Fruit fly (Drosophila melanogaster) whole organism, wandering third instar larva: ENCODE measurements around the gene waw.
A peak's percentile ranks its signal among the peaks of the same experiment; 100 is the strongest.

ENCODE experiments used
- Abd-B ChIP-seq: fragments of >200 bp; optimal IDR thresholded peaks from 2 replicates; lab custom pipeline; 2017; ENCODE audit warnings: missing biosample characterization, missing genetic modification characterization
- CG32264 ChIP-seq: fragments of 200-800 bp; sonication (Bioruptor generic); optimal IDR thresholded peaks from 2 replicates; lab custom pipeline; 2016; ENCODE audit warnings: missing biosample characterization, missing genetic modification characterization
- CG9705 ChIP-seq: fragments of 200-800 bp; sonication (Bioruptor generic); optimal IDR thresholded peaks from 2 replicates; lab custom pipeline; 2018; ENCODE audit warnings: missing biosample characterization, mild to moderate bottlenecking, missing genetic modification characterization
- CrebA ChIP-seq: fragments of 200-800 bp; sonication (Bioruptor generic); optimal IDR thresholded peaks from 2 replicates; lab custom pipeline; 2016; ENCODE audit warnings: missing biosample characterization, mild to moderate bottlenecking, missing genetic modification characterization, borderline replicate concordance
- Dfd ChIP-seq: fragments of >200 bp; optimal IDR thresholded peaks from 2 replicates; lab custom pipeline; 2017; ENCODE audit warnings: missing biosample characterization, missing genetic modification characterization
- Dif ChIP-seq: fragments of 200-275, 200-300 bp; sonication (Bioruptor generic); optimal IDR thresholded peaks from 2 replicates; lab custom pipeline; 2018; ENCODE audit warnings: missing biosample characterization, missing genetic modification characterization; ENCODE audit not compliant: partially characterized antibody
- GATAd ChIP-seq: sonication (Bioruptor generic); optimal IDR thresholded peaks from 2 replicates; lab custom pipeline; 2016; ENCODE audit warnings: missing biosample characterization, missing genetic modification characterization
- HLH106 ChIP-seq: fragments of 200-800 bp; optimal IDR thresholded peaks from 3 replicates; lab custom pipeline; 2019; ENCODE audit warnings: missing biosample characterization, mild to moderate bottlenecking, missing genetic modification characterization, moderate library complexity
- Hnf4 ChIP-seq: fragments of 200-800 bp; sonication (Bioruptor generic); optimal IDR thresholded peaks from 2 replicates; lab custom pipeline; 2016; ENCODE audit warnings: missing biosample characterization, mild to moderate bottlenecking, missing genetic modification characterization
- Hr78 ChIP-seq: fragments of >200 bp; optimal IDR thresholded peaks from 2 replicates; lab custom pipeline; 2017; ENCODE audit warnings: missing biosample characterization, missing genetic modification characterization
- Hr83 ChIP-seq: fragments of 200-300 bp; sonication (Bioruptor generic); optimal IDR thresholded peaks from 2 replicates; lab custom pipeline; 2016; ENCODE audit warnings: missing biosample characterization, mild to moderate bottlenecking, missing genetic modification characterization, moderate library complexity; ENCODE audit not compliant: poor library complexity, severe bottlenecking
- Jra ChIP-seq: sonication (Bioruptor generic); optimal IDR thresholded peaks from 2 replicates; lab custom pipeline; 2016; ENCODE audit warnings: missing biosample characterization, missing genetic modification characterization
- Mio ChIP-seq: sonication (Bioruptor generic); optimal IDR thresholded peaks from 2 replicates; lab custom pipeline; 2016; ENCODE audit warnings: missing biosample characterization, missing genetic modification characterization
- Myc ChIP-seq: fragments of >200 bp; optimal IDR thresholded peaks from 2 replicates; lab custom pipeline; 2017
- N ChIP-seq: fragments of >200 bp; optimal IDR thresholded peaks from 2 replicates; lab custom pipeline; 2018; ENCODE audit warnings: missing biosample characterization, missing external identifiers, missing genetic modification characterization
- OdsH ChIP-seq: fragments of 200-800 bp; sonication (Bioruptor generic); optimal IDR thresholded peaks from 2 replicates; lab custom pipeline; 2016; ENCODE audit warnings: missing biosample characterization, mild to moderate bottlenecking, missing genetic modification characterization
- Rel ChIP-seq, 2 experiments: fragments of 200-800 bp; sonication (Bioruptor generic) in 1 of 2; optimal IDR thresholded peaks; 2 replicates in 1 of 2; 3 replicates in 1 of 2; lab custom pipeline; 2016 to 2019; ENCODE audit warnings: mild to moderate bottlenecking in 2 of 2, missing biosample characterization in 2 of 2, missing genetic modification characterization in 2 of 2, moderate library complexity in 1 of 2
- Sp1 ChIP-seq: fragments of 200-800 bp; sonication (Bioruptor generic); optimal IDR thresholded peaks from 3 replicates; lab custom pipeline; 2019; ENCODE audit warnings: missing biosample characterization, mild to moderate bottlenecking, missing genetic modification characterization, moderate library complexity
- br ChIP-seq: fragments of 200-800 bp; sonication (Bioruptor generic); optimal IDR thresholded peaks from 2 replicates; lab custom pipeline; 2016; ENCODE audit warnings: missing biosample characterization, missing genetic modification characterization
- brk ChIP-seq: fragments of 200-800 bp; sonication (Bioruptor generic); optimal IDR thresholded peaks from 2 replicates; lab custom pipeline; 2016; ENCODE audit warnings: missing biosample characterization, mild to moderate bottlenecking, missing genetic modification characterization
- dl ChIP-seq, 2 experiments: fragments of 175-275, 200-275 bp in 1 of 2; fragments of 200-275 bp in 1 of 2; sonication (Bioruptor generic); optimal IDR thresholded peaks; lab custom pipeline; 2018; ENCODE audit warnings: mild to moderate bottlenecking in 2 of 2, missing biosample characterization in 2 of 2, missing genetic modification characterization in 2 of 2, moderate library complexity in 2 of 2; ENCODE audit not compliant: partially characterized antibody in 2 of 2, insufficient read depth in 1 of 2
- dsf ChIP-seq: sonication (Bioruptor generic); optimal IDR thresholded peaks from 2 replicates; lab custom pipeline; 2016; ENCODE audit warnings: missing biosample characterization, missing genetic modification characterization, borderline replicate concordance
- ey ChIP-seq: fragments of 200-800 bp; sonication (Bioruptor generic); optimal IDR thresholded peaks from 2 replicates; lab custom pipeline; 2016; ENCODE audit warnings: missing biosample characterization, missing genetic modification characterization
- foxo ChIP-seq, 2 experiments: fragments of 200-800 bp; sonication (Bioruptor generic); optimal IDR thresholded peaks; 2 replicates in 1 of 2; 3 replicates in 1 of 2; lab custom pipeline; 2016 to 2017; ENCODE audit warnings: missing biosample characterization in 2 of 2, missing genetic modification characterization in 2 of 2
- fru ChIP-seq: fragments of 200-800 bp; sonication (Bioruptor generic); optimal IDR thresholded peaks from 3 replicates; lab custom pipeline; 2016; ENCODE audit warnings: missing biosample characterization, mild to moderate bottlenecking, missing genetic modification characterization
- h ChIP-seq: fragments of 200-800 bp; sonication (Bioruptor generic); optimal IDR thresholded peaks from 3 replicates; lab custom pipeline; 2016; ENCODE audit warnings: missing biosample characterization, mild to moderate bottlenecking, missing genetic modification characterization
- jim ChIP-seq: fragments of 175-275, 200-325 bp; sonication (Bioruptor generic); optimal IDR thresholded peaks from 2 replicates; lab custom pipeline; 2016; ENCODE audit warnings: missing biosample characterization, mild to moderate bottlenecking, missing genetic modification characterization
- lola ChIP-seq: fragments of >200 bp; optimal IDR thresholded peaks from 2 replicates; lab custom pipeline; 2017; ENCODE audit warnings: missing biosample characterization, missing genetic modification characterization
- pan ChIP-seq: fragments of >200 bp; optimal IDR thresholded peaks from 2 replicates; lab custom pipeline; 2017
- psq ChIP-seq: fragments of 200-800 bp; sonication (Bioruptor generic); optimal IDR thresholded peaks from 3 replicates; lab custom pipeline; 2017; ENCODE audit warnings: missing biosample characterization, mild to moderate bottlenecking, missing genetic modification characterization, moderate library complexity
- rgr ChIP-seq: fragments of 200-800 bp; sonication (Bioruptor generic); optimal IDR thresholded peaks from 3 replicates; lab custom pipeline; 2016; ENCODE audit warnings: missing biosample characterization, mild to moderate bottlenecking, missing genetic modification characterization
- sage ChIP-seq: fragments of 200-800 bp; sonication (Bioruptor generic); optimal IDR thresholded peaks from 2 replicates; lab custom pipeline; 2016; ENCODE audit warnings: missing biosample characterization, mild to moderate bottlenecking, missing genetic modification characterization
- sv ChIP-seq: fragments of 200-800 bp; sonication (Bioruptor generic); optimal IDR thresholded peaks from 3 replicates; lab custom pipeline; 2016; ENCODE audit warnings: missing biosample characterization, missing genetic modification characterization
- tai ChIP-seq: sonication (Bioruptor generic); optimal IDR thresholded peaks from 2 replicates; lab custom pipeline; 2016; ENCODE audit warnings: missing biosample characterization, missing genetic modification characterization
- usp ChIP-seq: fragments of >200 bp; optimal IDR thresholded peaks from 2 replicates; lab custom pipeline; 2017; ENCODE audit warnings: missing biosample characterization, missing genetic modification characterization
- woc ChIP-seq: sonication (Bioruptor generic); optimal IDR thresholded peaks from 2 replicates; lab custom pipeline; 2016; ENCODE audit warnings: missing biosample characterization, mild to moderate bottlenecking, missing genetic modification characterization

The waw gene

dm6 chrX:21345036-21345500, 17.8 kb upstream of the waw start, which contains the start of gene dod:
Gene dod, plus strand, starts transcription at chrX:21345358.
- TF ChIP-seq Sp1 (peak; percentile 60), Hr78 (no peak), OdsH (peak; percentile 35), Hnf4 (GFP tag; lab: Kevin White, UChicago) (no peak), Hr83 (GFP tag; lab: Kevin White, UChicago) (no peak), dsf (GFP tag; lab: Kevin White, UChicago) (no peak), Dif (GFP tag; lab: Kevin White, UChicago) (no peak), Abd-B (no peak), jim (GFP tag; lab: Kevin White, UChicago) (no peak), brk (GFP tag; lab: Kevin White, UChicago) (no peak), CG32264 (no peak), pan (lab: Kevin White, UChicago) (no peak), psq (GFP tag; lab: Kevin White, UChicago) (no peak), Myc (peak; percentile 47), sv (GFP tag; lab: Kevin White, UChicago) (peak; percentile 24), GATAd (GFP tag; lab: Kevin White, UChicago) (no peak), N (GFP tag; lab: Kevin White, UChicago) (no peak), h (no peak), Rel (GFP tag; optimal IDR thresholded peaks at IDR 0.05; lab: Kevin White, UChicago) (no peak), Rel (tag; optimal IDR thresholded peaks at IDR 0.05; lab: Kevin White, UChicago) (peak; percentile 28), ey (GFP tag; lab: Kevin White, UChicago) (peak; percentile 43), HLH106 (tag; lab: Kevin White, UChicago) (peak; percentile 41), woc (GFP tag; lab: Kevin White, UChicago) (peak; percentile 65), Dfd (no peak), Jra (GFP tag; lab: Kevin White, UChicago) (no peak), lola (GFP tag; lab: Kevin White, UChicago) (no peak), CG9705 (GFP tag; lab: Kevin White, UChicago) (peak; percentile 5)

dm6 chrX:21349800-21350309, 13.0 kb upstream of the waw start, which contains the start of the genes peng and sol:
Gene peng, minus strand, starts transcription at chrX:21349843.
Gene sol, plus strand, starts transcription at chrX:21350280.
- TF ChIP-seq CG9705 (GFP tag; lab: Kevin White, UChicago) (peak; percentile 53), ey (GFP tag; lab: Kevin White, UChicago) (peak; percentile 68), h (peak; percentile 77), Myc (peak; percentile 61), woc (GFP tag; lab: Kevin White, UChicago) (peak; percentile 78), rgr (GFP tag; lab: Kevin White, UChicago) (peak; percentile 74), Sp1 (peak; percentile 70), psq (GFP tag; lab: Kevin White, UChicago) (peak; percentile 56), usp (GFP tag; lab: Kevin White, UChicago) (no peak), dsf (GFP tag; lab: Kevin White, UChicago) (no peak), HLH106 (tag; lab: Kevin White, UChicago) (peak; percentile 74), foxo (GFP tag; optimal IDR thresholded peaks at IDR 0.05; lab: Kevin White, UChicago) (peak in 1 of 2 experiments; percentile 81), sv (GFP tag; lab: Kevin White, UChicago) (peak; percentile 71), Dif (GFP tag; lab: Kevin White, UChicago) (no peak), tai (GFP tag; lab: Kevin White, UChicago) (no peak), sage (GFP tag; lab: Kevin White, UChicago) (no peak), N (GFP tag; lab: Kevin White, UChicago) (no peak), Rel (GFP tag; optimal IDR thresholded peaks at IDR 0.05; lab: Kevin White, UChicago) (no peak), Rel (tag; optimal IDR thresholded peaks at IDR 0.05; lab: Kevin White, UChicago) (peak; percentile 26), Hr78 (no peak), br (GFP tag; lab: Kevin White, UChicago) (peak; percentile 68), CG32264 (peak; percentile 3), GATAd (GFP tag; lab: Kevin White, UChicago) (no peak), OdsH (peak; percentile 65), fru (peak; percentile 71)

- TF ChIP-seq OdsH (no peak), dsf (GFP tag; lab: Kevin White, UChicago) (no peak), woc (GFP tag; lab: Kevin White, UChicago) (peak; percentile 87), dl (GFP tag; optimal IDR thresholded peaks at IDR 0.05; lab: Kevin White, UChicago; ENCODE audit: insufficient read depth in 1 of 2, partially characterized antibody in 2 of 2) (no peak), Hr78 (no peak), br (GFP tag; lab: Kevin White, UChicago) (no peak), Mio (no peak), sv (GFP tag; lab: Kevin White, UChicago) (no peak), Sp1 (no peak), Hnf4 (GFP tag; lab: Kevin White, UChicago) (no peak), rgr (GFP tag; lab: Kevin White, UChicago) (no peak), brk (GFP tag; lab: Kevin White, UChicago) (no peak), Dif (GFP tag; lab: Kevin White, UChicago) (no peak), Myc (peak; percentile 97), CG32264 (no peak), GATAd (GFP tag; lab: Kevin White, UChicago) (no peak), HLH106 (tag; lab: Kevin White, UChicago) (no peak), fru (no peak), Hr83 (GFP tag; lab: Kevin White, UChicago) (no peak), CrebA (GFP tag; lab: Kevin White, UChicago) (no peak), lola (GFP tag; lab: Kevin White, UChicago) (no peak), pan (lab: Kevin White, UChicago) (no peak), usp (GFP tag; lab: Kevin White, UChicago) (no peak), psq (GFP tag; lab: Kevin White, UChicago) (peak; percentile 5), jim (GFP tag; lab: Kevin White, UChicago) (no peak), foxo (GFP tag; optimal IDR thresholded peaks at IDR 0.05; lab: Kevin White, UChicago) (no peak), CG9705 (GFP tag; lab: Kevin White, UChicago) (no peak), Rel (GFP tag; optimal IDR thresholded peaks at IDR 0.05; lab: Kevin White, UChicago) (no peak), Rel (tag; optimal IDR thresholded peaks at IDR 0.05; lab: Kevin White, UChicago) (peak; percentile 43), tai (GFP tag; lab: Kevin White, UChicago) (no peak), Dfd (no peak), Abd-B (no peak)
Observed at dm6 chrX:21351210-21351824, 11.5 kb upstream of the waw start.
